Worm (Caenorhabditis elegans): ENCODE data around the gene acr-9.

acr-9 gene

DNA sequence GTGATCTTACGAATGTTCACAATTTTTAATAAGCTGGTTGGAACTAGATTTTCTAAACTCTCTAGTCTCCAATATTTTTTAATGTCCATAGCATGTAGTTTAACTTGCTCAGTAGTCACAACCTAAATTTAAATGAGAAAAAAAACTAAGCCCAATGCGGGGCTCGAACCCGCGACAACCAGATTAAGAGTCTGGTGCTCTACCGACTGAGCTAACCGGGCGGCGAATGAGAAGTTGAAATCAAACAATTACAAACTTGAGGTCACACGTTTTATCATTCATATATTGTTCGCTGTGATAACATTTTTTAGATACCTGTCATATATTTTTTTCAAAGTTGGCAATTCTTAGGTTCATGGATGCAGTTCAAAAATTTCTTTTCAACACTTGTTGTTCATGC, 9.1 kb upstream of the acr-9 start (continued):
- TF ChIP-seq bed-2 (GFP tag; IDR thresholded peaks at IDR 0.05) = no peak
- no peak for TF ChIP-seq Y56A3A.18 (GFP tag; IDR thresholded peaks at IDR 0.05)
- TF ChIP-seq lin-26 (GFP tag; IDR thresholded peaks at IDR 0.05) = peak; percentile 76
- no peak for TF ChIP-seq snpc-4 (GFP tag; optimal IDR thresholded peaks at IDR 0.05)
- TF ChIP-seq snpc-4 (tag; optimal IDR thresholded peaks at IDR 0.05) = peak in 2 of 4 experiments; percentile 5 to 69
- TF ChIP-seq hrde-1 (tag; optimal IDR thresholded peaks at IDR 0.05; ENCODE audit: borderline replicate concordance) = no peak
- TF ChIP-seq somi-1 (GFP tag; optimal IDR thresholded peaks at IDR 0.05) = no peak
- TF ChIP-seq ztf-6 (GFP tag; IDR thresholded peaks at IDR 0.05) = no peak
- TF ChIP-seq athp-1 (tag; optimal IDR thresholded peaks at IDR 0.05) = peak; percentile 2
- no peak for TF ChIP-seq xnd-1 (tag; optimal IDR thresholded peaks at IDR 0.05)
- TF ChIP-seq T26A5.8 (tag; optimal IDR thresholded peaks at IDR 0.05) = no peak
- TF ChIP-seq lir-1 (GFP tag; conservative IDR thresholded peaks at IDR 0.05) = no peak
- no peak for TF ChIP-seq unc-62 (GFP tag; optimal IDR thresholded peaks at IDR 0.05)
- TF ChIP-seq B0019.2 (GFP tag; conservative IDR thresholded peaks at IDR 0.05) = no peak
- TF ChIP-seq ztf-25 (GFP tag; IDR thresholded peaks at IDR 0.05) = 0 out of 2 replicates have a peak, but pooled peaks have one; percentile 39
- TF ChIP-seq nhr-90 (tag; optimal IDR thresholded peaks at IDR 0.05) = no peak
- TF ChIP-seq ets-4 (GFP tag; optimal IDR thresholded peaks at IDR 0.05) = no peak
- TF ChIP-seq ceh-91 (GFP tag; IDR thresholded peaks at IDR 0.05) = no peak
- no peak for TF ChIP-seq ekl-4 (GFP tag; IDR thresholded peaks at IDR 0.05)
- TF ChIP-seq ztf-26 (tag; optimal IDR thresholded peaks at IDR 0.05) = no peak
- no peak for TF ChIP-seq nhr-179 (tag; optimal IDR thresholded peaks at IDR 0.05)
- TF ChIP-seq snpc-3.4 (tag; optimal IDR thresholded peaks at IDR 0.05) = no peak
- TF ChIP-seq dox-1 (GFP tag; IDR thresholded peaks at IDR 0.05) = peak; percentile 41; the same call in 1 of the 2 replicates
- TF ChIP-seq madf-3 (GFP tag; IDR thresholded peaks at IDR 0.05) = no peak
- peak; percentile 91 for TF ChIP-seq tbp1 (GFP tag; optimal IDR thresholded peaks at IDR 0.05)
- TF ChIP-seq cebp-2 (GFP tag; IDR thresholded peaks at IDR 0.05) = no peak
- TF ChIP-seq ama-1 (optimal IDR thresholded peaks at IDR 0.05) = no peak
- no peak for TF ChIP-seq ama-1 (GFP tag; optimal IDR thresholded peaks at IDR 0.05)
- no peak for TF ChIP-seq Y95B8A.8 (GFP tag; IDR thresholded peaks at IDR 0.05)
- 0 out of 2 replicates have a peak, but pooled peaks have one; percentile 8 for TF ChIP-seq madf-6 (GFP tag; IDR thresholded peaks at IDR 0.05)
- TF ChIP-seq ceh-27 (GFP tag; optimal IDR thresholded peaks at IDR 0.05) = no peak
- no peak for TF ChIP-seq F10E7.11 (tag; optimal IDR thresholded peaks at IDR 0.05)
- no peak for TF ChIP-seq C06A6.2 (GFP tag; conservative IDR thresholded peaks at IDR 0.05)
- TF ChIP-seq ccch-3 (GFP tag; optimal IDR thresholded peaks at IDR 0.05) = no peak
- no peak for TF ChIP-seq C17E4.6 (GFP tag; IDR thresholded peaks at IDR 0.05)
- peak; percentile 37 for TF ChIP-seq snpc-1.3 (tag; optimal IDR thresholded peaks at IDR 0.05; ENCODE audit: insufficient read depth)
- peak; percentile 5 for TF ChIP-seq nhr-80 (tag; optimal IDR thresholded peaks at IDR 0.05)
- no peak for TF ChIP-seq K12H6.12 (tag; optimal IDR thresholded peaks at IDR 0.05)
- TF ChIP-seq ztf-18 (tag; optimal IDR thresholded peaks at IDR 0.05) = peak; percentile 13
- TF ChIP-seq aptf-3 (GFP tag; IDR thresholded peaks at IDR 0.05) = no peak
- TF ChIP-seq ceh-58 (GFP tag; IDR thresholded peaks at IDR 0.05) = no peak
- no peak for TF ChIP-seq chd-7 (tag; optimal IDR thresholded peaks at IDR 0.05)
- no peak for TF ChIP-seq pbrm-1 (GFP tag; IDR thresholded peaks at IDR 0.05)
- no peak for TF ChIP-seq atf-7 (tag; optimal IDR thresholded peaks at IDR 0.05)
- peak; percentile 40 for TF ChIP-seq snpc-1.1 (tag; optimal IDR thresholded peaks at IDR 0.05; ENCODE audit: insufficient read depth)
- no peak for TF ChIP-seq tbx-9 (tag; optimal IDR thresholded peaks at IDR 0.05; ENCODE audit: borderline replicate concordance)
- TF ChIP-seq rpc-1 (optimal IDR thresholded peaks at IDR 0.05) = peak; percentile 68
- TF ChIP-seq rpc-1 (tag; optimal IDR thresholded peaks at IDR 0.05) = peak; percentile 85
- peak; percentile 9 for TF ChIP-seq F49E8.2 (tag; optimal IDR thresholded peaks at IDR 0.05; ENCODE audit: insufficient read depth)
- no peak for TF ChIP-seq let-607 (tag; optimal IDR thresholded peaks at IDR 0.05)
